Worm (Caenorhabditis elegans): ENCODE data around the gene F53F4.15.

Gene F53F4.15

ce11 chrV:13658577-13658976 is 37.8 kb downstream of the F53F4.15 start (continued):
- no peak for TF ChIP-seq daf-8 (GFP tag; IDR thresholded peaks at IDR 0.05)
- peak; percentile 93 for TF ChIP-seq saeg-2 (GFP tag; IDR thresholded peaks at IDR 0.05)
- TF ChIP-seq egl-27 (tag; optimal IDR thresholded peaks at IDR 0.05), result peak; percentile 2
- TF ChIP-seq lin-1 (GFP tag; IDR thresholded peaks at IDR 0.05), result peak; percentile 93
- no peak for TF ChIP-seq F10B5.3 (tag; optimal IDR thresholded peaks at IDR 0.05)
- peak; percentile 67 to 82 for TF ChIP-seq hif-1 (tag; optimal IDR thresholded peaks at IDR 0.05)
- peak; percentile 99 for TF ChIP-seq tra-1 (GFP tag; IDR thresholded peaks at IDR 0.05)
- peak; percentile 90 to 98 for TF ChIP-seq mdl-1 (tag; optimal IDR thresholded peaks at IDR 0.05)
- no peak for TF ChIP-seq nhr-111 (GFP tag; optimal IDR thresholded peaks at IDR 0.05)
- no peak for TF ChIP-seq zip-11 (GFP tag; IDR thresholded peaks at IDR 0.05)
- TF ChIP-seq aha-1 (tag), result peak; percentile 100
- no peak for TF ChIP-seq ama-1 (optimal IDR thresholded peaks at IDR 0.05)
- no peak for TF ChIP-seq F49E8.2 (tag; optimal IDR thresholded peaks at IDR 0.05; ENCODE audit: borderline replicate concordance)
- peak; percentile 75 for TF ChIP-seq nhr-6 (tag; optimal IDR thresholded peaks at IDR 0.05)
- no peak for TF ChIP-seq ceh-82 (tag; optimal IDR thresholded peaks at IDR 0.05)
- TF ChIP-seq dve-1 (tag; optimal IDR thresholded peaks at IDR 0.05; ENCODE audit: insufficient read depth), result peak; percentile 95
- peak; percentile 95 for TF ChIP-seq nhr-28 (tag; optimal IDR thresholded peaks at IDR 0.05)
- no peak for TF ChIP-seq F44E2.7 (GFP tag; IDR thresholded peaks at IDR 0.05)
- TF ChIP-seq ztf-7 (tag; optimal IDR thresholded peaks at IDR 0.05), result peak; percentile 59
- no peak for TF ChIP-seq fkh-10 (GFP tag; optimal IDR thresholded peaks at IDR 0.05)
- TF ChIP-seq ceh-44 (GFP tag; IDR thresholded peaks at IDR 0.05), result no peak
- peak; percentile 43 for TF ChIP-seq lin-38 (GFP tag; IDR thresholded peaks at IDR 0.05)
- peak; percentile 30 for TF ChIP-seq spr-1 (tag; optimal IDR thresholded peaks at IDR 0.05)
- peak; percentile 83 for TF ChIP-seq php-3 (GFP tag; IDR thresholded peaks at IDR 0.05)
- TF ChIP-seq zag-1 (tag; optimal IDR thresholded peaks at IDR 0.05), result no peak
- TF ChIP-seq mep-1 (tag; optimal IDR thresholded peaks at IDR 0.05), result peak; percentile 89
- peak; percentile 91 for TF ChIP-seq nhr-102 (tag; optimal IDR thresholded peaks at IDR 0.05)
- TF ChIP-seq attf-4 (tag; optimal IDR thresholded peaks at IDR 0.05), result no peak
- no peak for TF ChIP-seq lim-7 (GFP tag; IDR thresholded peaks at IDR 0.05)
- TF ChIP-seq mdt-29 (GFP tag; IDR thresholded peaks at IDR 0.05), result peak; percentile 96
- no peak; the same call in none of the 2 replicates for TF ChIP-seq zfp-3 (GFP tag; conservative IDR thresholded peaks at IDR 0.05)
- no peak for TF ChIP-seq snpc-4 (tag; optimal IDR thresholded peaks at IDR 0.05)
- TF ChIP-seq unc-39 (tag; optimal IDR thresholded peaks at IDR 0.05), result no peak
- peak; percentile 89 for TF ChIP-seq gei-8 (GFP tag; optimal IDR thresholded peaks at IDR 0.05)
- no peak for TF ChIP-seq aly-2 (tag; optimal IDR thresholded peaks at IDR 0.05)
- TF ChIP-seq egl-43 (GFP tag; IDR thresholded peaks at IDR 0.05), result no peak
- peak; percentile 96 for TF ChIP-seq nhr-48 (tag; optimal IDR thresholded peaks at IDR 0.05)
- TF ChIP-seq F26F4.8 (GFP tag; conservative IDR thresholded peaks at IDR 0.05), result no peak
- TF ChIP-seq pha-4 (GFP tag; IDR thresholded peaks at IDR 0.05), result peak; percentile 68
- TF ChIP-seq pha-4 (tag; optimal IDR thresholded peaks at IDR 0.05), result no peak
- TF ChIP-seq pqm-1 (tag; optimal IDR thresholded peaks at IDR 0.05), result peak; percentile 9
- no peak for TF ChIP-seq Y105C5A.15 (GFP tag; IDR thresholded peaks at IDR 0.05)
- TF ChIP-seq daf-12 (tag; optimal IDR thresholded peaks at IDR 0.05), result no peak
- peak; percentile 62 for TF ChIP-seq mes-2 (tag; optimal IDR thresholded peaks at IDR 0.05; ENCODE audit: poor library complexity, severe bottlenecking)
- no peak for TF ChIP-seq daf-16 (GFP tag; optimal IDR thresholded peaks at IDR 0.05)
- TF ChIP-seq daf-16 (tag; optimal IDR thresholded peaks at IDR 0.05), result peak; percentile 73
- peak; percentile 20 for TF ChIP-seq duxl-1 (tag; optimal IDR thresholded peaks at IDR 0.05; ENCODE audit: poor library complexity)
- TF ChIP-seq dmd-9 (GFP tag; IDR thresholded peaks at IDR 0.05), result peak; percentile 74
- peak; percentile 32 for TF ChIP-seq F37D6.2 (tag; optimal IDR thresholded peaks at IDR 0.05)
- TF ChIP-seq ceh-32 (tag; optimal IDR thresholded peaks at IDR 0.05; ENCODE audit: poor library complexity), result no peak
- TF ChIP-seq T20F7.1 (GFP tag; optimal IDR thresholded peaks at IDR 0.05), result peak; percentile 51
- peak; percentile 99 for TF ChIP-seq mxl-3 (GFP tag; optimal IDR thresholded peaks at IDR 0.05)
- peak; percentile 71 for TF ChIP-seq jun-1 (tag; optimal IDR thresholded peaks at IDR 0.05)
